Worm (Caenorhabditis elegans) whole organism, L4/young adult: ENCODE measurements around the gene lex-1.

Experiments used
- dao-5 ChIP-seq: sonication (generic microtip); optimal IDR thresholded peaks from 2 replicates; lab custom pipeline; 2016; ENCODE audit warnings: missing genotype, missing genetic modification characterization, moderate library complexity, missing compliant biosample characterization
- him-1 ChIP-seq: sonication (generic microtip); optimal IDR thresholded peaks from 2 replicates; lab custom pipeline; 2016; ENCODE audit warnings: missing genotype, missing genetic modification reagents, missing genetic modification characterization, missing compliant biosample characterization

- TF ChIP-seq him-1 (tag; lab: Kevin White, UChicago) (no peak), dao-5 (tag; lab: Kevin White, UChicago) (no peak)
Observed at ce11 chrIV:12075497-12075896, 3.8 kb upstream of the lex-1 start, which contains the start of gene K08E4.7.
